Worm (Caenorhabditis elegans): ENCODE data around the gene C50E10.2.

DNA sequence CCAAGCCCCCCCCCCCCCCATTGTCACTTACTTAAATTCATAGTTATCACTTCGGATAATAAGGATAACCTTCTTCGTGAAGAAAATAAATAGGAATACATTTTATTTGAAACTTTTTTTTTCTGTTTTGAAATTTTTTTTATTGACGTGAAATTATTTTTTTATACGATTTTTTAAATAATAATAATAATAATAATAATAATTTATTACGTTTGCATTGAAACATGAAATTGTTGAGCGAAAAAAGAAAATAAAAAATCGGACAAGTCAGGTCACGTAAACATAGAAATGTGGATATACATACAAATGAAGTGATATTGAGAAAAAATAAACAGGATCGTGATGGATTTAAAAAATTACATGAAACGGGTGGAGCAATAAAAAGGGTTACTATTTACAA is at the start of gene C50E10.2:
- no peak for TF ChIP-seq efl-1 (GFP tag; optimal IDR thresholded peaks at IDR 0.05)
- TF ChIP-seq lin-54 (GFP tag; optimal IDR thresholded peaks at IDR 0.05) = no peak

All from whole organism, young adult.